Worm (Caenorhabditis elegans) whole organism, midembryonic: ENCODE results near the gene nca-2.
"Not testable (repeated sequence)": the region's sequence is repeated elsewhere in the genome, so short reads cannot be mapped to it uniquely, and the experiment has no call there.

Experiments
- T22C8.4 ChIP-seq: fragments of 200-800 bp; sonication (Bioruptor generic); IDR thresholded peaks from 2 replicates; pipeline ENCODE4 v1.3.6; 2022; ENCODE audit warnings: missing genetic modification characterization, missing compliant biosample characterization
- cog-1 ChIP-seq: sonication (generic microtip); optimal IDR thresholded peaks from 2 replicates; lab custom pipeline; 2016; ENCODE audit warnings: missing genetic modification characterization, missing compliant biosample characterization
- flt-1 ChIP-seq: fragments of 200-800 bp; sonication (Bioruptor generic); IDR thresholded peaks from 2 replicates; pipeline ENCODE4 v1.3.6; 2022; ENCODE audit warnings: missing genetic modification characterization, missing compliant biosample characterization
- klf-2 ChIP-seq: fragments of 200-800 bp; sonication (Bioruptor generic); conservative IDR thresholded peaks from 2 replicates; pipeline ENCODE4 v1.3.6; 2022; ENCODE audit warnings: missing genetic modification reagents, missing genetic modification characterization, missing compliant biosample characterization
- med-1 ChIP-seq: sonication (generic microtip); optimal IDR thresholded peaks from 2 replicates; lab custom pipeline; 2017; ENCODE audit warnings: missing genetic modification characterization, mild to moderate bottlenecking, missing compliant biosample characterization, antibody characterized with exemption, missing genetic modification reagents; ENCODE audit not compliant: insufficient read depth
- ref-1 ChIP-seq: fragments of 200-800 bp; sonication (Bioruptor generic); conservative IDR thresholded peaks from 2 replicates; pipeline ENCODE4 v1.3.6; 2022; ENCODE audit warnings: missing genetic modification reagents, missing genetic modification characterization, missing compliant biosample characterization
- tab-1 ChIP-seq: fragments of 200-800 bp; sonication (Bioruptor generic); IDR thresholded peaks from 2 replicates; pipeline ENCODE4 v1.3.6; 2022; ENCODE audit warnings: missing genetic modification characterization, missing compliant biosample characterization
- ztf-23 ChIP-seq: fragments of 200-800 bp; sonication (Bioruptor generic); IDR thresholded peaks from 2 replicates; pipeline ENCODE4 v1.3.6; 2022; ENCODE audit warnings: missing genetic modification reagents, missing genetic modification characterization, missing compliant biosample characterization
- ztf-29 ChIP-seq: fragments of 200-800 bp; sonication (Bioruptor generic); IDR thresholded peaks from 2 replicates; pipeline ENCODE4 v1.3.6; 2022; ENCODE audit warnings: missing genetic modification reagents, missing genetic modification characterization, missing compliant biosample characterization

nca-2 gene

ce11 chrIII:4952970-4953369, 12.4 kb upstream of the nca-2 start:
- TF ChIP-seq ztf-29 (GFP tag; lab: Robert Waterston, UW) (no peak), cog-1 (tag; lab: Kevin White, UChicago) (no peak), flt-1 (GFP tag; lab: Robert Waterston, UW) (no peak)

ce11 chrIII:4956566-4956965, 8.8 kb upstream of the nca-2 start, which contains the start of gene C26E6.1:
Gene C26E6.1 (plus strand): TSS chrIII:4956866.
- TF ChIP-seq cog-1 (tag; lab: Kevin White, UChicago) (no peak), ztf-29 (GFP tag; lab: Robert Waterston, UW) (no peak), flt-1 (GFP tag; lab: Robert Waterston, UW) (no peak), ztf-23 (GFP tag; lab: Robert Waterston, UW) (no peak), klf-2 (no peak), tab-1 (no peak), ref-1 (GFP tag; lab: Robert Waterston, UW) (no peak), med-1 (GFP tag; lab: Kevin White, UChicago) (no peak), T22C8.4 (GFP tag; lab: Robert Waterston, UW) (no peak)

ce11 chrIII:4960204-4960603, 5.2 kb upstream of the nca-2 start, which contains the start of gene C27F2.4:
Gene C27F2.4 (minus strand): TSS chrIII:4960304.
- TF ChIP-seq ztf-23 (GFP tag; lab: Robert Waterston, UW) (no peak), klf-2 (no peak), cog-1 (tag; lab: Kevin White, UChicago) (no peak), med-1 (GFP tag; lab: Kevin White, UChicago) (no peak), ztf-29 (GFP tag; lab: Robert Waterston, UW) (no peak), T22C8.4 (GFP tag; lab: Robert Waterston, UW) (no peak), tab-1 (no peak), flt-1 (GFP tag; lab: Robert Waterston, UW) (no peak), ref-1 (GFP tag; lab: Robert Waterston, UW) (no peak)

ce11 chrIII:4961281-4961680, 4.1 kb upstream of the nca-2 start:
- TF ChIP-seq ztf-23 (GFP tag; lab: Robert Waterston, UW) (no peak), ref-1 (GFP tag; lab: Robert Waterston, UW) (no peak), T22C8.4 (GFP tag; lab: Robert Waterston, UW) (no peak), med-1 (GFP tag; lab: Kevin White, UChicago) (no peak), cog-1 (tag; lab: Kevin White, UChicago) (no peak), ztf-29 (GFP tag; lab: Robert Waterston, UW) (no peak), klf-2 (no peak), flt-1 (GFP tag; lab: Robert Waterston, UW) (no peak), tab-1 (no peak)

- no peak for TF ChIP-seq tab-1
- no peak for TF ChIP-seq cog-1 (tag; lab: Kevin White, UChicago)
- TF ChIP-seq T22C8.4 (GFP tag; lab: Robert Waterston, UW), result no peak
- TF ChIP-seq ztf-23 (GFP tag; lab: Robert Waterston, UW), result no peak
Observed at ce11 chrIII:4962393-4962792, 3.0 kb upstream of the nca-2 start, which contains the start of gene vps-22. Gene vps-22 (minus strand): TSS chrIII:4962493.

- TF ChIP-seq tab-1 (0 out of 2 replicates have a peak, but pooled peaks have one; percentile 22), cog-1 (tag; lab: Kevin White, UChicago) (no peak), med-1 (GFP tag; lab: Kevin White, UChicago) (peak; percentile 1), flt-1 (GFP tag; lab: Robert Waterston, UW) (peak; percentile 76), ref-1 (GFP tag; lab: Robert Waterston, UW) (no peak), ztf-23 (GFP tag; lab: Robert Waterston, UW) (peak; percentile 61; the same call in 1 of the 2 replicates), T22C8.4 (GFP tag; lab: Robert Waterston, UW) (0 out of 2 replicates have a peak, but pooled peaks have one; percentile 27), ztf-29 (GFP tag; lab: Robert Waterston, UW) (no peak)
Observed at ce11 chrIII:4962886-4963285, 2.5 kb upstream of the nca-2 start, which contains the start of gene C27F2.9. Gene C27F2.9 (minus strand): TSS chrIII:4963044.

- TF ChIP-seq klf-2, result no peak
- no peak for TF ChIP-seq cog-1 (tag; lab: Kevin White, UChicago)
Observed at ce11 chrIII:4967236-4967635, 1.9 kb downstream of the nca-2 start.

- TF ChIP-seq ztf-23 (GFP tag; lab: Robert Waterston, UW) (no peak), flt-1 (GFP tag; lab: Robert Waterston, UW) (no peak), cog-1 (tag; lab: Kevin White, UChicago) (no peak), T22C8.4 (GFP tag; lab: Robert Waterston, UW) (no peak), ztf-29 (GFP tag; lab: Robert Waterston, UW) (no peak), ref-1 (GFP tag; lab: Robert Waterston, UW) (no peak), klf-2 (no peak), med-1 (GFP tag; lab: Kevin White, UChicago) (no peak), tab-1 (no peak)
Observed at ce11 chrIII:4968146-4968545, 2.8 kb downstream of the nca-2 start.

- not testable (repeated sequence) for TF ChIP-seq T22C8.4 (GFP tag; lab: Robert Waterston, UW); cog-1 (tag; lab: Kevin White, UChicago); ztf-29 (GFP tag; lab: Robert Waterston, UW)
Observed at ce11 chrIII:4980367-4980766, 15.0 kb downstream of the nca-2 start, which contains the start of gene C27F2.6. Gene C27F2.6 (minus strand): TSS chrIII:4980467.

ce11 chrIII:4983961-4984360, 18.6 kb downstream of the nca-2 start:
- TF ChIP-seq flt-1 (GFP tag; lab: Robert Waterston, UW) (no peak), T22C8.4 (GFP tag; lab: Robert Waterston, UW) (no peak), klf-2 (no peak), ref-1 (GFP tag; lab: Robert Waterston, UW) (no peak), med-1 (GFP tag; lab: Kevin White, UChicago) (no peak), tab-1 (no peak), ztf-23 (GFP tag; lab: Robert Waterston, UW) (no peak), cog-1 (tag; lab: Kevin White, UChicago) (no peak), ztf-29 (GFP tag; lab: Robert Waterston, UW) (no peak)
